Worm (Caenorhabditis elegans) whole organism, late embryonic: ENCODE results near the gene F38C2.7.

Source experiments
- C08G9.2 ChIP-seq: sonication (generic microtip); optimal IDR thresholded peaks from 2 replicates; lab custom pipeline; 2016; ENCODE audit warnings: mild to moderate bottlenecking, missing genetic modification characterization, moderate library complexity, missing compliant biosample characterization
- ceh-14 ChIP-seq: sonication (generic microtip); optimal IDR thresholded peaks from 2 replicates; lab custom pipeline; 2016; ENCODE audit warnings: missing genotype, missing genetic modification characterization, missing compliant biosample characterization
- ceh-9 ChIP-seq: sonication (generic microtip); optimal IDR thresholded peaks from 2 replicates; lab custom pipeline; 2016; ENCODE audit warnings: mild to moderate bottlenecking, missing genetic modification characterization, inconsistent platforms, missing compliant biosample characterization
- elt-4 ChIP-seq: sonication (generic microtip); optimal IDR thresholded peaks from 2 replicates; lab custom pipeline; 2016; ENCODE audit warnings: missing genetic modification characterization, missing compliant biosample characterization
- hlh-6 ChIP-seq: sonication (generic microtip); optimal IDR thresholded peaks from 2 replicates; lab custom pipeline; 2016; ENCODE audit warnings: missing genotype, missing genetic modification characterization, missing compliant biosample characterization
- pag-3 ChIP-seq: sonication (generic microtip); optimal IDR thresholded peaks from 2 replicates; lab custom pipeline; 2016; ENCODE audit warnings: missing compliant biosample characterization, missing genetic modification characterization, borderline replicate concordance
- pqm-1 ChIP-seq: sonication (generic microtip); optimal IDR thresholded peaks from 2 replicates; lab custom pipeline; 2016; ENCODE audit warnings: missing genetic modification characterization, missing compliant biosample characterization

DNA sequence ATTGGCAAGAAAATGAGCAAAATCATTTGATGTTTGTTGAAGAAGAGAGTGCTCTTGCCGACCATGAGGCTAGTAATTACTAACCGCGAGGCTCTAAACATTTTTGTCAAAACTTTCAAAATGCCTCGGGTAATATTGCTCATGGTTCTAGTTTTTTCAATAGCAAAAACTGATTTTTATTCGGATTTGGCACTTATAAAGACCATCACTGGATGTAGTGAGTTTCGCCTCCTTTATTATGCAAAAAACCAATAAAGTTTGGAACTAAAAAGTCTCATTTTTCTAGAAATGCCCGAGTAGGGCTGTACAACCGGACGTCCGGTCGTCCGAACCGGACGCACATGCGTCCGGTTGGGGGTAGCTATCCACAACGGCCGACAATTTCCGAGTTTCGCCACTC is 44.2 kb downstream of the F38C2.7 start, which contains the start of the genes hpa-1 and irld-39:
- TF ChIP-seq ceh-14 (tag; lab: Kevin White, UChicago) (no peak), hlh-6 (no peak), C08G9.2 (no peak), elt-4 (tag; lab: Kevin White, UChicago) (no peak), pqm-1 (tag; lab: Kevin White, UChicago) (no peak), ceh-9 (tag; lab: Kevin White, UChicago) (no peak), pag-3 (tag; lab: Kevin White, UChicago) (no peak)
